Fruit fly (Drosophila melanogaster): ENCODE measurements around the gene Tcs6.

- TF ChIP-seq psq (optimal IDR thresholded peaks at IDR 0.05) (no peak), Myc (optimal IDR thresholded peaks at IDR 0.05) (no peak)
Measured at dm6 chr3R:26039793-26040335, 18.2 kb downstream of the Tcs6 start.
